Fruit fly (Drosophila melanogaster) ovary, adult (tissue): ENCODE data around the gene hzg.

Experiments
- CG17801 ChIP-seq: fragments of 200-800 bp; optimal IDR thresholded peaks from 2 replicates; lab custom pipeline; 2019; ENCODE audit warnings: missing biosample characterization, mild to moderate bottlenecking, missing genetic modification characterization, moderate library complexity; ENCODE audit not compliant: partially characterized antibody

The hzg gene

dm6 chr3L:16004401-16005237, at the start of gene hzg, which contains the start of gene mRpS31:
Gene hzg, minus strand, starts transcription at chr3L:16004736.
Gene mRpS31, plus strand, starts transcription at chr3L:16005193.
- TF ChIP-seq CG17801 (GFP tag; lab: Kevin White, UChicago) = peak; percentile 68

dm6 chr3L:16054095-16054494, 49.6 kb upstream of the hzg start:
- TF ChIP-seq CG17801 (GFP tag; lab: Kevin White, UChicago) = no peak

dm6 chr3L:16053026-16053556, 48.6 kb upstream of the hzg start:
- no peak for TF ChIP-seq CG17801 (GFP tag; lab: Kevin White, UChicago)

dm6 chr3L:16052145-16053025, 47.8 kb upstream of the hzg start:
- no peak for TF ChIP-seq CG17801 (GFP tag; lab: Kevin White, UChicago)

- TF ChIP-seq CG17801 (GFP tag; lab: Kevin White, UChicago) = peak; percentile 7
Observed at dm6 chr3L:16051719-16052122, 47.2 kb upstream of the hzg start, which contains the start of gene Mbs. Gene Mbs, plus strand, starts transcription at chr3L:16051959.

dm6 chr3L:16050887-16051258, 46.3 kb upstream of the hzg start, which contains the start of gene Diap1:
Gene Diap1, minus strand, starts transcription at chr3L:16051034.
- TF ChIP-seq CG17801 (GFP tag; lab: Kevin White, UChicago) = no peak

- TF ChIP-seq CG17801 (GFP tag; lab: Kevin White, UChicago) = peak; percentile 73
Observed at dm6 chr3L:16049955-16050886, 45.7 kb upstream of the hzg start.

dm6 chr3L:16048722-16049459, 44.4 kb upstream of the hzg start:
- no peak for TF ChIP-seq CG17801 (GFP tag; lab: Kevin White, UChicago)

- TF ChIP-seq CG17801 (GFP tag; lab: Kevin White, UChicago) = no peak
Observed at dm6 chr3L:16048086-16048485, 43.5 kb upstream of the hzg start.

- TF ChIP-seq CG17801 (GFP tag; lab: Kevin White, UChicago) = no peak
Observed at dm6 chr3L:16047105-16047504, 42.6 kb upstream of the hzg start.

dm6 chr3L:16046387-16047066, 42.0 kb upstream of the hzg start:
- TF ChIP-seq CG17801 (GFP tag; lab: Kevin White, UChicago) = peak; percentile 61

- TF ChIP-seq CG17801 (GFP tag; lab: Kevin White, UChicago) = peak; percentile 97
Observed at dm6 chr3L:16045831-16046336, 41.3 kb upstream of the hzg start.
